Fruit fly (Drosophila melanogaster) whole organism, embryonic: ENCODE data around the gene Chchd2.

ENCODE experiments used
- CG1024 ChIP-seq: fragments of 200-800 bp; sonication (Bioruptor generic); IDR thresholded peaks from 2 replicates; pipeline ENCODE4 v1.3.6; 2022; ENCODE audit warnings: missing biosample characterization, missing genetic modification characterization
- CG10274 ChIP-seq: fragments of 200-800 bp; sonication (Bioruptor generic); optimal IDR thresholded peaks from 3 replicates; lab custom pipeline; 2017; ENCODE audit warnings: missing biosample characterization, mild to moderate bottlenecking, missing genetic modification characterization
- CG10543 ChIP-seq: fragments of 200-800 bp; sonication (Bioruptor generic); optimal IDR thresholded peaks from 3 replicates; lab custom pipeline; 2017; ENCODE audit warnings: missing biosample characterization, mild to moderate bottlenecking, missing genetic modification characterization, moderate library complexity
- CG10979 ChIP-seq: fragments of 200-800 bp; sonication (Bioruptor generic); optimal IDR thresholded peaks from 2 replicates; lab custom pipeline; 2018; ENCODE audit warnings: missing biosample characterization, mild to moderate bottlenecking, missing genetic modification characterization, moderate library complexity
- CG14965 ChIP-seq: fragments of 200-800 bp; sonication (Bioruptor generic); optimal IDR thresholded peaks from 2 replicates; lab custom pipeline; 2016; ENCODE audit warnings: missing biosample characterization, missing genetic modification characterization, borderline replicate concordance
- CG1603 ChIP-seq: fragments of 200-800 bp; sonication (Bioruptor generic); optimal IDR thresholded peaks from 2 replicates; lab custom pipeline; 2019; ENCODE audit warnings: missing biosample characterization, mild to moderate bottlenecking, missing genetic modification characterization, moderate library complexity
- CG17802 ChIP-seq: fragments of 200-800 bp; sonication (Bioruptor generic); optimal IDR thresholded peaks from 2 replicates; lab custom pipeline; 2018; ENCODE audit warnings: missing biosample characterization, mild to moderate bottlenecking, missing genetic modification characterization, moderate library complexity
- CG17912 ChIP-seq: fragments of 200-800 bp; sonication (Bioruptor generic); optimal IDR thresholded peaks from 2 replicates; lab custom pipeline; 2018; ENCODE audit warnings: missing biosample characterization, mild to moderate bottlenecking, missing genetic modification characterization
- CG18262 ChIP-seq: fragments of 200-800 bp; optimal IDR thresholded peaks from 3 replicates; lab custom pipeline; 2019; ENCODE audit warnings: missing biosample characterization, mild to moderate bottlenecking, missing genetic modification characterization, moderate library complexity
- CG18599 ChIP-seq: fragments of 200-800 bp; sonication (Bioruptor generic); optimal IDR thresholded peaks from 3 replicates; lab custom pipeline; 2017; ENCODE audit warnings: missing biosample characterization, missing genetic modification characterization, mild to moderate bottlenecking, moderate library complexity, missing genetic modification reagents
- CG2120 ChIP-seq: fragments of 200-800 bp; sonication (Bioruptor generic); optimal IDR thresholded peaks from 3 replicates; lab custom pipeline; 2016; ENCODE audit warnings: missing biosample characterization, missing genetic modification characterization
- CG2129 ChIP-seq: fragments of 200-800 bp; sonication (Bioruptor generic); IDR thresholded peaks from 2 replicates; pipeline ENCODE4 v1.3.6; 2022; ENCODE audit warnings: missing biosample characterization, missing genetic modification characterization; ENCODE audit not compliant: partially characterized antibody
- CG31441 ChIP-seq: fragments of 200-800 bp; sonication (Bioruptor generic); IDR thresholded peaks from 2 replicates; pipeline ENCODE4 v1.3.6; 2022; ENCODE audit warnings: missing biosample characterization, missing genetic modification characterization
- CG34422 ChIP-seq: fragments of 200-800 bp; sonication (Bioruptor generic); IDR thresholded peaks from 3 replicates; pipeline ENCODE4 v1.3.6; 2022; ENCODE audit warnings: missing biosample characterization, missing genetic modification characterization
- CG3838 ChIP-seq: fragments of 200-800 bp; sonication (Bioruptor generic); optimal IDR thresholded peaks from 3 replicates; lab custom pipeline; 2016; ENCODE audit warnings: missing biosample characterization, missing genetic modification characterization
- CG4730 ChIP-seq: fragments of 200-800 bp; sonication (Bioruptor generic); IDR thresholded peaks from 2 replicates; pipeline ENCODE4 v1.3.6; 2022; ENCODE audit warnings: missing biosample characterization, missing genetic modification characterization
- CG6854 ChIP-seq: fragments of 200-800 bp; sonication (Bioruptor generic); optimal IDR thresholded peaks from 3 replicates; lab custom pipeline; 2017; ENCODE audit warnings: missing biosample characterization, mild to moderate bottlenecking, missing genetic modification characterization
- CG7839 ChIP-seq: fragments of 200-800 bp; sonication (Bioruptor generic); optimal IDR thresholded peaks from 3 replicates; lab custom pipeline; 2018; ENCODE audit warnings: missing biosample characterization, mild to moderate bottlenecking, missing genetic modification characterization, moderate library complexity
- CG9437 ChIP-seq: fragments of 200-800 bp; sonication (Bioruptor generic); optimal IDR thresholded peaks from 2 replicates; lab custom pipeline; 2018; ENCODE audit warnings: missing biosample characterization, mild to moderate bottlenecking, missing genetic modification characterization
- Drgx ChIP-seq: fragments of 200-800 bp; sonication (Bioruptor generic); IDR thresholded peaks from 2 replicates; pipeline ENCODE4 v1.3.6; 2022; ENCODE audit warnings: missing biosample characterization, missing genetic modification characterization
- E2f1 ChIP-seq: fragments of 200-800 bp; sonication (Bioruptor generic); IDR thresholded peaks from 2 replicates; pipeline ENCODE4 v1.3.6; 2022; ENCODE audit warnings: missing biosample characterization, missing genetic modification characterization
- Fer3 ChIP-seq: fragments of 200-800 bp; sonication (Bioruptor generic); optimal IDR thresholded peaks from 2 replicates; lab custom pipeline; 2018; ENCODE audit warnings: missing biosample characterization, mild to moderate bottlenecking, missing genetic modification characterization, moderate library complexity
- Hr3 ChIP-seq: fragments of 200-800 bp; sonication (Bioruptor generic); optimal IDR thresholded peaks from 3 replicates; lab custom pipeline; 2016; ENCODE audit warnings: missing biosample characterization, missing genetic modification characterization
- Hr51 ChIP-seq, 2 experiments: fragments of 200-800 bp; sonication (Bioruptor generic); optimal IDR thresholded peaks; 2 replicates in 1 of 2; 3 replicates in 1 of 2; lab custom pipeline; 2016 to 2018; ENCODE audit warnings: missing biosample characterization in 2 of 2, missing genetic modification characterization in 2 of 2, mild to moderate bottlenecking in 1 of 2, moderate library complexity in 1 of 2
- Kr ChIP-seq: fragments of 200-800 bp; sonication (Bioruptor generic); optimal IDR thresholded peaks from 2 replicates; lab custom pipeline; 2017; ENCODE audit warnings: missing biosample characterization, mild to moderate bottlenecking, missing genetic modification characterization
- Med ChIP-seq: fragments of 200-800 bp; sonication (Bioruptor generic); peaks from one replicate; lab custom pipeline; 2016; ENCODE audit warnings: missing biosample characterization, missing genetic modification characterization, mild to moderate bottlenecking, inconsistent platforms, moderate library complexity
- Nf-YB ChIP-seq: fragments of 200-800 bp; sonication (Bioruptor generic); optimal IDR thresholded peaks from 3 replicates; lab custom pipeline; 2019; ENCODE audit warnings: missing biosample characterization, mild to moderate bottlenecking, missing genetic modification characterization, moderate library complexity
- Rx ChIP-seq: fragments of 200-800 bp; sonication (Bioruptor generic); IDR thresholded peaks from 2 replicates; pipeline ENCODE4 v1.3.6; 2022; ENCODE audit warnings: missing biosample characterization, missing genetic modification characterization
- Sin3A ChIP-seq: fragments of >200 bp; optimal IDR thresholded peaks from 2 replicates; lab custom pipeline; 2018
- Xbp1 ChIP-seq: fragments of 200-800 bp; sonication (Bioruptor generic); optimal IDR thresholded peaks from 3 replicates; lab custom pipeline; 2016; ENCODE audit warnings: missing biosample characterization, mild to moderate bottlenecking, missing genetic modification characterization
- croc ChIP-seq: fragments of 200-800 bp; sonication (Bioruptor generic); conservative IDR thresholded peaks from 3 replicates; pipeline ENCODE4 v1.3.6; 2022; ENCODE audit warnings: missing biosample characterization, missing genetic modification characterization
- cwo ChIP-seq: fragments of 200-800 bp; sonication (Bioruptor generic); optimal IDR thresholded peaks from 3 replicates; lab custom pipeline; 2017; ENCODE audit warnings: missing biosample characterization, missing genetic modification characterization, mild to moderate bottlenecking, moderate library complexity, missing genetic modification reagents
- dmrt11E ChIP-seq: fragments of 200-800 bp; sonication (Bioruptor generic); optimal IDR thresholded peaks from 3 replicates; lab custom pipeline; 2018; ENCODE audit warnings: missing biosample characterization, mild to moderate bottlenecking, missing genetic modification characterization, moderate library complexity
- ewg ChIP-seq: fragments of 200-800 bp; sonication (Bioruptor generic); optimal IDR thresholded peaks from 3 replicates; lab custom pipeline; 2017; ENCODE audit warnings: mild to moderate bottlenecking, missing biosample characterization, missing genetic modification reagents, missing genetic modification characterization
- gsb-n ChIP-seq: fragments of 200-800 bp; sonication (Bioruptor generic); optimal IDR thresholded peaks from 3 replicates; lab custom pipeline; 2018; ENCODE audit warnings: missing biosample characterization, mild to moderate bottlenecking, missing genetic modification characterization
- h ChIP-seq: fragments of >200 bp; optimal IDR thresholded peaks from 2 replicates; lab custom pipeline; 2017
- her ChIP-seq: fragments of 200-800 bp; sonication (Bioruptor generic); optimal IDR thresholded peaks from 2 replicates; lab custom pipeline; 2016; ENCODE audit warnings: missing biosample characterization, missing genetic modification characterization
- klu ChIP-seq: fragments of 200-800 bp; sonication (Bioruptor generic); IDR thresholded peaks from 2 replicates; pipeline ENCODE4 v1.3.6; 2022; ENCODE audit warnings: missing biosample characterization, missing genetic modification characterization
- kni ChIP-seq: fragments of 200-800 bp; sonication (Bioruptor generic); optimal IDR thresholded peaks from 3 replicates; lab custom pipeline; 2017; ENCODE audit warnings: mild to moderate bottlenecking, missing biosample characterization, missing genetic modification reagents, missing genetic modification characterization
- nom ChIP-seq: fragments of 200-800 bp; sonication (Bioruptor generic); optimal IDR thresholded peaks from 2 replicates; lab custom pipeline; 2017; ENCODE audit warnings: missing biosample characterization, missing genetic modification characterization, mild to moderate bottlenecking, moderate library complexity, missing genetic modification reagents
- p53 ChIP-seq: fragments of 200-800 bp; sonication (Bioruptor generic); optimal IDR thresholded peaks from 2 replicates; lab custom pipeline; 2016; ENCODE audit warnings: missing biosample characterization, missing genetic modification characterization
- pho ChIP-seq: fragments of 200-800 bp; sonication (Bioruptor generic); optimal IDR thresholded peaks from 2 replicates; lab custom pipeline; 2016; ENCODE audit warnings: missing biosample characterization, missing genetic modification characterization
- pita ChIP-seq: fragments of 200-800 bp; sonication (Bioruptor generic); optimal IDR thresholded peaks from 2 replicates; lab custom pipeline; 2017; ENCODE audit warnings: missing biosample characterization, mild to moderate bottlenecking, missing genetic modification characterization
- schlank ChIP-seq: fragments of 200-800 bp; sonication (Bioruptor generic); optimal IDR thresholded peaks from 2 replicates; lab custom pipeline; 2018; ENCODE audit warnings: missing biosample characterization, mild to moderate bottlenecking, missing genetic modification characterization
- seq ChIP-seq: fragments of 200-800 bp; sonication (Bioruptor generic); IDR thresholded peaks from 2 replicates; pipeline ENCODE4 v1.3.6; 2022; ENCODE audit warnings: missing biosample characterization, missing genetic modification characterization
- sisA ChIP-seq: fragments of 200-800 bp; sonication (Bioruptor generic); IDR thresholded peaks from 2 replicates; pipeline ENCODE4 v1.3.6; 2022; ENCODE audit warnings: missing biosample characterization, missing genetic modification characterization
- slp2 ChIP-seq: fragments of 200-800 bp; sonication (Bioruptor generic); optimal IDR thresholded peaks from 2 replicates; lab custom pipeline; 2016; ENCODE audit warnings: missing biosample characterization, missing genetic modification characterization
- tap ChIP-seq: fragments of 200-800 bp; optimal IDR thresholded peaks from 3 replicates; lab custom pipeline; 2019; ENCODE audit warnings: missing biosample characterization, mild to moderate bottlenecking, missing genetic modification characterization, moderate library complexity
- unc-4 ChIP-seq: fragments of 200-800 bp; sonication (Bioruptor generic); IDR thresholded peaks from 2 replicates; pipeline ENCODE4 v1.3.6; 2022; ENCODE audit warnings: missing biosample characterization, missing genetic modification characterization; ENCODE audit not compliant: partially characterized antibody
- vfl ChIP-seq: fragments of 200-800 bp; sonication (Bioruptor generic); optimal IDR thresholded peaks from 2 replicates; lab custom pipeline; 2016; ENCODE audit warnings: missing biosample characterization, missing genetic modification characterization
- zf30C ChIP-seq: fragments of 200-800 bp; sonication (Bioruptor generic); optimal IDR thresholded peaks from 3 replicates; lab custom pipeline; 2018; ENCODE audit warnings: missing biosample characterization, mild to moderate bottlenecking, missing genetic modification characterization
- zfh1 ChIP-seq: fragments of 200-800 bp; sonication (Bioruptor generic); IDR thresholded peaks from 3 replicates; pipeline ENCODE4 v1.3.6; 2022; ENCODE audit warnings: missing biosample characterization, missing genetic modification characterization

The Chchd2 gene

dm6 chrX:17113324-17113723 lies 35.5 kb upstream of the Chchd2 start (continued):
- TF ChIP-seq Fer3 (tag; lab: Kevin White, UChicago) (no peak), nom (GFP tag; lab: Kevin White, UChicago) (no peak), her (GFP tag; lab: Kevin White, UChicago) (no peak), CG7839 (tag; lab: Kevin White, UChicago) (peak; percentile 48), sisA (GFP tag; lab: Robert Waterston, UW) (0 out of 2 replicates have a peak, but pooled peaks have one; percentile 17), CG3838 (GFP tag; lab: Kevin White, UChicago) (no peak), schlank (tag; lab: Kevin White, UChicago) (no peak), CG2129 (no peak), unc-4 (GFP tag; lab: Robert Waterston, UW) (no peak), Rx (GFP tag; lab: Robert Waterston, UW) (no peak), Hr3 (GFP tag; lab: Kevin White, UChicago) (peak; percentile 4), Sin3A (no peak), gsb-n (no peak), slp2 (no peak), Xbp1 (peak; percentile 16), CG10543 (GFP tag; lab: Kevin White, UChicago) (no peak), CG34422 (GFP tag; lab: Robert Waterston, UW) (no peak), CG10979 (no peak), CG1603 (tag; lab: Kevin White, UChicago) (no peak), CG31441 (GFP tag; lab: Robert Waterston, UW) (0 out of 2 replicates have a peak, but pooled peaks have one; percentile 12), Kr (no peak), CG9437 (peak; percentile 3), vfl (GFP tag; lab: Kevin White, UChicago) (no peak), kni (GFP tag; lab: Kevin White, UChicago) (no peak), CG10274 (GFP tag; lab: Kevin White, UChicago) (no peak), seq (GFP tag; lab: Robert Waterston, UW) (no peak), Hr51 (GFP tag; optimal IDR thresholded peaks at IDR 0.05; lab: Kevin White, UChicago) (peak in 1 of 2 experiments; percentile 60), Drgx (peak; percentile 55), dmrt11E (tag; lab: Kevin White, UChicago) (peak; percentile 37), cwo (GFP tag; lab: Kevin White, UChicago) (no peak), CG18599 (GFP tag; lab: Kevin White, UChicago) (no peak), p53 (GFP tag; lab: Kevin White, UChicago) (no peak), CG17802 (tag; lab: Kevin White, UChicago) (no peak), CG2120 (no peak), Nf-YB (no peak), E2f1 (no peak), tap (tag; lab: Kevin White, UChicago) (no peak), zf30C (GFP tag; lab: Kevin White, UChicago) (peak; percentile 33), klu (no peak), CG18262 (peak; percentile 11), CG14965 (GFP tag; lab: Kevin White, UChicago) (no peak), pita (GFP tag; lab: Kevin White, UChicago) (no peak), croc (GFP tag; lab: Robert Waterston, UW) (no peak), ewg (no peak), CG1024 (GFP tag; lab: Robert Waterston, UW) (no peak), CG17912 (GFP tag; lab: Kevin White, UChicago) (no peak), h (lab: Kevin White, UChicago) (no peak), CG4730 (GFP tag; lab: Robert Waterston, UW) (no peak), pho (GFP tag; lab: Kevin White, UChicago) (no peak), zfh1 (GFP tag; lab: Robert Waterston, UW) (no peak), Med (GFP tag; lab: Kevin White, UChicago) (no peak), CG6854 (no peak)
